Fruit fly (Drosophila melanogaster) S2 (cell line): ENCODE data around the gene CG32591.
A peak's percentile ranks its signal among the peaks of the same experiment; 100 is the strongest.

Experiments
- CG8478 ChIP-seq: fragments of >200 bp; optimal IDR thresholded peaks from 2 replicates; lab custom pipeline; 2018
- CTCF ChIP-seq, 2 experiments: fragments of >200 bp; optimal IDR thresholded peaks; 2 replicates each; lab custom pipeline; 2018

- TF ChIP-seq CG8478 (lab: Kevin White, UChicago) = no peak
- TF ChIP-seq CTCF (optimal IDR thresholded peaks at IDR 0.05; lab: Kevin White, UChicago) = peak; percentile 70 to 72
These were observed 18.0 kb downstream of the CG32591 start, which contains the start of gene CG14406 for dm6 chrX:14910464-14911349.
